Fruit fly (Drosophila melanogaster): ENCODE results near the gene IRSp53.

Gene IRSp53

dm6 chr3L:11199320-11199719 is 63.5 kb downstream of the IRSp53 start, which contains the start of gene CG7607:
TSS of gene CG7607 (plus strand) at chr3L:11199620.
- TF ChIP-seq Dll (optimal IDR thresholded peaks at IDR 0.05): no peak
- no peak for TF ChIP-seq pan (optimal IDR thresholded peaks at IDR 0.05)
- TF ChIP-seq CG8478 (optimal IDR thresholded peaks at IDR 0.05): no peak
- TF ChIP-seq psq (optimal IDR thresholded peaks at IDR 0.05): no peak

dm6 chr3L:11201051-11201450 is 65.2 kb downstream of the IRSp53 start, which contains the start of gene nkt:
TSS of gene nkt (plus strand) at chr3L:11201351.
- TF ChIP-seq Dll (optimal IDR thresholded peaks at IDR 0.05) (no peak), usp (GFP tag; optimal IDR thresholded peaks at IDR 0.05) (no peak), CG8478 (optimal IDR thresholded peaks at IDR 0.05) (no peak), EcR (GFP tag; optimal IDR thresholded peaks at IDR 0.05) (no peak), psq (optimal IDR thresholded peaks at IDR 0.05) (no peak), pan (optimal IDR thresholded peaks at IDR 0.05) (no peak)

dm6 chr3L:11203820-11204449 is 68.1 kb downstream of the IRSp53 start:
- TF ChIP-seq psq (optimal IDR thresholded peaks at IDR 0.05): no peak
- no peak for TF ChIP-seq usp (GFP tag; optimal IDR thresholded peaks at IDR 0.05)
- TF ChIP-seq CG8478 (optimal IDR thresholded peaks at IDR 0.05): no peak
- no peak for TF ChIP-seq pan (optimal IDR thresholded peaks at IDR 0.05)
- TF ChIP-seq Dll (optimal IDR thresholded peaks at IDR 0.05): no peak
- TF ChIP-seq EcR (GFP tag; optimal IDR thresholded peaks at IDR 0.05): no peak

- no peak for TF ChIP-seq CG8478 (optimal IDR thresholded peaks at IDR 0.05)
- TF ChIP-seq usp (GFP tag; optimal IDR thresholded peaks at IDR 0.05): no peak
- no peak for TF ChIP-seq Dll (optimal IDR thresholded peaks at IDR 0.05)
- TF ChIP-seq EcR (GFP tag; optimal IDR thresholded peaks at IDR 0.05): no peak
- no peak for TF ChIP-seq psq (optimal IDR thresholded peaks at IDR 0.05)
Observed at dm6 chr3L:11204852-11205251, 69.0 kb downstream of the IRSp53 start.

- TF ChIP-seq usp (GFP tag; optimal IDR thresholded peaks at IDR 0.05) (no peak), Dll (optimal IDR thresholded peaks at IDR 0.05) (no peak), pan (optimal IDR thresholded peaks at IDR 0.05) (no peak), CG8478 (optimal IDR thresholded peaks at IDR 0.05) (no peak), EcR (GFP tag; optimal IDR thresholded peaks at IDR 0.05) (no peak), psq (optimal IDR thresholded peaks at IDR 0.05) (no peak)
Observed at dm6 chr3L:11205608-11206336, 69.9 kb downstream of the IRSp53 start, which contains the start of gene Plod. TSS of gene Plod (minus strand) at chr3L:11206016.

- TF ChIP-seq psq (optimal IDR thresholded peaks at IDR 0.05) (no peak), EcR (GFP tag; optimal IDR thresholded peaks at IDR 0.05) (no peak), CG8478 (optimal IDR thresholded peaks at IDR 0.05) (no peak)
Observed at dm6 chr3L:11210517-11210916, 74.7 kb downstream of the IRSp53 start, which contains the start of the genes Ube3a and CG7600. TSS of gene Ube3a (minus strand) at chr3L:11210583. TSS of gene CG7600 (plus strand) at chr3L:11210786.
